Worm (Caenorhabditis elegans): ENCODE data around the gene snx-6.

The snx-6 gene

DNA sequence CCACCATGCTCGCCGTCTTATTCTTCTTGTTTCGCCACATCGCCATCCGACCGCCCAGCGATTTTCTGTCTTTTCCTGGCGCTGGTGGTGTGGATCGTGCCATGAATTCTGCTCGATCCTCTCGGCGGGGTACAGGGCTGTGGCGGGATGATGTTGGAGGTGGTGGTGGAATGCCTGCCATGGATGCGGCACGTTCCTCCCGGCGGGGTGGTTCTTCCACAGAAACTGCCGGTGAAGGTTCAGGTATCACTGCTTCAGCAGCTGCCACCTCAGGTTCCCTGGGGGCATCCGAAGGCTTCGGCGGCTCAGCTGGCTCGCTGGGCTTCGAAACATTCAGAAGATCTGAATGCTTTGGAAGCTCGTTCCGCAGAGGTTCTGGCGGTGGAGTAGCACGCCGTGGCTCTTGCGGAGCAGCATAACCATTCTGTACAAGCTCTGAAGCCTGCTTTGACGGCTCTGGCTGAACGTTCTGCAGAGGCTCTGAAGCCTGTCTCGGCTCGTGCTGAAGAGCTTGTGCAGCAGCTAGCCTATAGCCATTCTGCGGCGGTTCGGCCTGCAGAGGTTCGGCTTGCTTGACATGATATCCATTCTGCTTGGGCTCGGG is 34.9 kb downstream of the snx-6 start:
- TF ChIP-seq ceh-82 (tag; optimal IDR thresholded peaks at IDR 0.05) (no peak), unc-62 (GFP tag; optimal IDR thresholded peaks at IDR 0.05) (no peak), ZK546.5 (tag; optimal IDR thresholded peaks at IDR 0.05) (no peak), daf-12 (tag; optimal IDR thresholded peaks at IDR 0.05) (no peak)

DNA sequence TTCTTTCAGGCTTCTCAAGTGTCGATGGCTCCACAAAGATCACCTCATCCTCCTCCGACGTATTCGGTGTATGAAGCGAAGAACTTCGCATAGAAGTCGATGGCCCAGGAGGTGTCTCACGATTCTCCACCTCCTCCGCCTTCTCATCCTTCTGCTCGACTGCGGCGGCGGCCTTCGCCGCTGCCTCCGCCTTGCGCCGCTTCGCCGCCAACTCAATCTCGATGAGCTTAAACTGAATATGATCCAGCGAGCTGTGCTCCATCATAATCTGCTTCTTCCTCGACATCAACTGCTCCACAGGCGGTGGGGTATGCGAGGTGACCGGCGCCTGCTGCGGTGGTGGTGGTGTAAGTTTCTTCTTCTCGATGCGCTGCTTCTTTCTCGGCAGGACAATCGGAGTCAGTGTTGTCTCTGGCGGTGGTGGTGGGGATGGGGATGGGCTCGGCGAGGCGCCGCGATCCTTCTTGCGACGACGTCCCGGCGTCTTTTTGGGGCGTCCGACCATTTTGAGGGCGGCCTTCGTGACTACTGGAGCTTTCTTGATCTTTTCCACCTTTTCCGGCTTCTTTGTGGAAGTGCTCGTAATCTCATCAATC is 35.9 kb downstream of the snx-6 start:
- no peak for TF ChIP-seq ZK546.5 (tag; optimal IDR thresholded peaks at IDR 0.05)
- TF ChIP-seq ama-1 (optimal IDR thresholded peaks at IDR 0.05) = no peak
- no peak for TF ChIP-seq unc-39 (tag; optimal IDR thresholded peaks at IDR 0.05)
- no peak for TF ChIP-seq nhr-12 (tag; optimal IDR thresholded peaks at IDR 0.05)
- no peak for TF ChIP-seq egl-5 (tag; optimal IDR thresholded peaks at IDR 0.05)
- TF ChIP-seq elt-2 (tag; optimal IDR thresholded peaks at IDR 0.05) = no peak
- no peak for TF ChIP-seq nhr-11 (tag; optimal IDR thresholded peaks at IDR 0.05)
- no peak for TF ChIP-seq zag-1 (tag; optimal IDR thresholded peaks at IDR 0.05)
- no peak for TF ChIP-seq nhr-23 (tag; optimal IDR thresholded peaks at IDR 0.05)
- TF ChIP-seq nhr-25 (tag; optimal IDR thresholded peaks at IDR 0.05) = no peak

DNA sequence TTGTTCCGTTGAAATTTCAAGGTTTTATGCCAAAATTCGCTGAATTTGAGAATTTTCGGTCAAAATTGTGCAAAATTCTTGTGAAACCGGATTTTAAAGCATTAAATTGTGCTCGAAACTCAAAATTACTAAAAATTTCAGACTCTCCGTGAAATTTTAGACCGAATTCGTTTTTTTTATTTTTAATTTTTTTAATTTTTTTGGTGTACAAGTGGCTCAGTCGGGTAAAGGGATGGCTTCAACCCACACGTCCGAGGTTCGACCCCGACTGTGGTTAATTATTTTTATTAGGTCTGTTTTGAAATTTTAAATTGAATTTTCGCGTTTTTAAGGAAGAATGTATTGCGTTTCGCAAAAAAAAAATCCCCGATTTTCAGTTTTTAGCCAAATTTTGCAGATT is 40.9 kb downstream of the snx-6 start:
- TF ChIP-seq ceh-82 (tag; optimal IDR thresholded peaks at IDR 0.05) (no peak), nhr-77 (tag; optimal IDR thresholded peaks at IDR 0.05) (no peak), lsy-12 (tag; optimal IDR thresholded peaks at IDR 0.05) (no peak), unc-39 (tag; optimal IDR thresholded peaks at IDR 0.05) (no peak), snpc-4 (tag; optimal IDR thresholded peaks at IDR 0.05) (no peak), fos-1 (tag; optimal IDR thresholded peaks at IDR 0.05) (no peak), pqm-1 (tag; optimal IDR thresholded peaks at IDR 0.05) (no peak), tbx-2 (tag; optimal IDR thresholded peaks at IDR 0.05) (no peak), nfya-1 (tag; optimal IDR thresholded peaks at IDR 0.05; ENCODE audit: insufficient read depth) (no peak), mdl-1 (tag; optimal IDR thresholded peaks at IDR 0.05) (no peak), eor-1 (tag; optimal IDR thresholded peaks at IDR 0.05) (no peak), nhr-23 (tag; optimal IDR thresholded peaks at IDR 0.05) (no peak), nhr-67 (tag; optimal IDR thresholded peaks at IDR 0.05) (no peak), ztf-11 (tag; optimal IDR thresholded peaks at IDR 0.05) (no peak), nhr-28 (tag; optimal IDR thresholded peaks at IDR 0.05) (no peak), fkh-2 (tag; optimal IDR thresholded peaks at IDR 0.05) (no peak)

DNA sequence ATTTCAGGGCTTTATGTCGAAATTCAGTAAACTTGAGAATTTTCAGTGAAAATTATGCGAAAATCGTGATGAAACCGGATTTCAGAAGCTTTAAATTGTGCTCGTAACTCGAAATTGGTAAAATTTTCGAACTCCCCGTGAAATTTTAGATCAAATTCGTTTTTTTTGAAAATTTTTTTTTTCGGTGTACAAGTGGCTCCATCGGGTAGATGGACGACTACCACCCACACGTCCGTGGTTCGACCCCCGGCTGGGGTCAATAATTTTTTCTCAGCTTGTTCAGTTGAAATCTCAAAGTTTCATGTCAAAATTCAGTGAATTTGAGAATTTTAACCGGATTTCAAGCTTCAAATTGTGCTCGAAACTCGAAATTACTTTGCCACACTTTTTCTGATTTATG is 44.0 kb downstream of the snx-6 start:
- TF ChIP-seq ceh-16 (tag; optimal IDR thresholded peaks at IDR 0.05) (no peak), elt-1 (tag; optimal IDR thresholded peaks at IDR 0.05) (no peak), skn-1 (tag; optimal IDR thresholded peaks at IDR 0.05) (no peak), ceh-82 (tag; optimal IDR thresholded peaks at IDR 0.05) (no peak), nhr-43 (tag; optimal IDR thresholded peaks at IDR 0.05; ENCODE audit: poor library complexity, severe bottlenecking) (no peak), ztf-11 (tag; optimal IDR thresholded peaks at IDR 0.05) (no peak), elt-2 (tag; optimal IDR thresholded peaks at IDR 0.05) (no peak), snpc-4 (tag; optimal IDR thresholded peaks at IDR 0.05) (no peak), nfya-1 (tag; optimal IDR thresholded peaks at IDR 0.05; ENCODE audit: insufficient read depth) (no peak), ceh-9 (tag; optimal IDR thresholded peaks at IDR 0.05) (no peak), lsy-12 (tag; optimal IDR thresholded peaks at IDR 0.05) (no peak), fkh-10 (GFP tag; optimal IDR thresholded peaks at IDR 0.05) (no peak), lin-39 (tag; optimal IDR thresholded peaks at IDR 0.05) (no peak)

DNA sequence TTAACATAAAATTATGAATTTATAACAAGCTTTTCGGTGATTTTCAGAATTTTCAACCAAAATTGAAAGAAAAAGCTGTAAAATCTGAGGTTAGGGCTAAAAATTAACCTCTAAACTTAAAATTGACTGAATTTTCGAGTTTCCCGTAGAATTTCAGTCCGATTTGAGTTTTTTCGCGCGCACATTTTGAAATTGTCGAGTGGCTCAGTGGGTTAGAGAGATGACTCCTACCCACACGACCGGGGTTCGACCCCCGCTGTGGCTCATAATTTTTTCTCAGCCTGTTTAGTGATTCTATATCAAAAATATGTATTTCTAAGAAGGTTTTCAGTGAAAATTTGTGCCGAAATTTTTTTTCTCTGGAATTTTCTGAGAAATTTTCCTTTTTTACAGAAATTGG is 48.1 kb downstream of the snx-6 start:
- TF ChIP-seq elt-1 (tag; optimal IDR thresholded peaks at IDR 0.05) = no peak
- TF ChIP-seq R02D3.7 (tag; optimal IDR thresholded peaks at IDR 0.05) = no peak
- no peak for TF ChIP-seq unc-62 (GFP tag; optimal IDR thresholded peaks at IDR 0.05)
- TF ChIP-seq sea-2 (GFP tag; optimal IDR thresholded peaks at IDR 0.05) = no peak
- TF ChIP-seq pha-4 (tag; optimal IDR thresholded peaks at IDR 0.05) = no peak
- no peak for TF ChIP-seq lin-39 (tag; optimal IDR thresholded peaks at IDR 0.05)
- TF ChIP-seq nhr-77 (tag; optimal IDR thresholded peaks at IDR 0.05) = no peak
- no peak for TF ChIP-seq mml-1 (tag; optimal IDR thresholded peaks at IDR 0.05)
- TF ChIP-seq daf-12 (tag; optimal IDR thresholded peaks at IDR 0.05) = no peak
- no peak for TF ChIP-seq jun-1 (tag; optimal IDR thresholded peaks at IDR 0.05)
- TF ChIP-seq skn-1 (tag; optimal IDR thresholded peaks at IDR 0.05) = no peak
- no peak for TF ChIP-seq egl-5 (tag; optimal IDR thresholded peaks at IDR 0.05)
- no peak for TF ChIP-seq ztf-11 (tag; optimal IDR thresholded peaks at IDR 0.05)
- TF ChIP-seq fos-1 (tag; optimal IDR thresholded peaks at IDR 0.05) = no peak
- no peak for TF ChIP-seq hmg-11 (tag; optimal IDR thresholded peaks at IDR 0.05)
- TF ChIP-seq aly-2 (tag; optimal IDR thresholded peaks at IDR 0.05) = no peak
- no peak for TF ChIP-seq nhr-23 (tag; optimal IDR thresholded peaks at IDR 0.05)
- TF ChIP-seq nhr-43 (tag; optimal IDR thresholded peaks at IDR 0.05; ENCODE audit: poor library complexity, severe bottlenecking) = no peak
- TF ChIP-seq lin-15B (tag; optimal IDR thresholded peaks at IDR 0.05) = no peak

All from whole organism, L3 larva.